Fruit fly (Drosophila melanogaster): Measurements from ENCODE around the gene Caper.

dm6 chr2L:7037773-7038327, 5.3 kb downstream of the Caper start, which contains the start of gene milt:
- peak; percentile 94 for TF ChIP-seq Mnt (GFP tag; optimal IDR thresholded peaks at IDR 0.05)
- TF ChIP-seq CG7101 (tag; optimal IDR thresholded peaks at IDR 0.05), result peak; percentile 16
- TF ChIP-seq CG12768 (GFP tag; optimal IDR thresholded peaks at IDR 0.05), result peak; percentile 8
- no peak for TF ChIP-seq CG14711 (tag; optimal IDR thresholded peaks at IDR 0.05)
- no peak for TF ChIP-seq Crg-1 (GFP tag; optimal IDR thresholded peaks at IDR 0.05)
- TF ChIP-seq tj (GFP tag; optimal IDR thresholded peaks at IDR 0.05), result peak; percentile 45
- no peak for TF ChIP-seq bab1 (GFP tag; optimal IDR thresholded peaks at IDR 0.05)
- TF ChIP-seq kay (GFP tag; ENCODE audit: borderline replicate concordance), result peak; percentile 85
- TF ChIP-seq Hr96 (GFP tag; optimal IDR thresholded peaks at IDR 0.05), result no peak
